Worm (Caenorhabditis elegans): ENCODE measurements around the gene ran-2.
"Not testable (repeated sequence)": the region's sequence is repeated elsewhere in the genome, so short reads cannot be mapped to it uniquely, and the experiment has no call there.

- not testable (repeated sequence) for TF ChIP-seq nfya-2, madf-3, bed-2, let-526 (GFP tag; IDR thresholded peaks at IDR 0.05)
Observed at ce11 chrIII:7958922-7959609, 25.7 kb downstream of the ran-2 start, which contains the start of gene F54H12.10.
